Worm (Caenorhabditis elegans) whole organism, L4 larva: ENCODE measurements around the gene scl-2.

Experiments used
- D1046.2 ChIP-seq: fragments of 200-800 bp; sonication (Bioruptor generic); IDR thresholded peaks from 2 replicates; pipeline ENCODE4 v1.3.6; 2022; ENCODE audit warnings: missing genetic modification characterization, missing compliant biosample characterization
- F44E2.7 ChIP-seq: fragments of 200-800 bp; sonication (Bioruptor generic); IDR thresholded peaks from 2 replicates; pipeline ENCODE4 v2.1.2; 2022; ENCODE audit warnings: missing genetic modification characterization, missing compliant biosample characterization
- Y105C5A.15 ChIP-seq: fragments of 200-800 bp; sonication (Bioruptor generic); IDR thresholded peaks from 2 replicates; pipeline ENCODE4 v1.3.6; 2022; ENCODE audit warnings: missing genetic modification characterization, missing compliant biosample characterization
- Y5F2A.4 ChIP-seq: fragments of 200-800 bp; sonication (Bioruptor generic); optimal IDR thresholded peaks from 2 replicates; lab custom pipeline; 2018; ENCODE audit warnings: mild to moderate bottlenecking, missing genetic modification characterization, missing compliant biosample characterization
- ZK337.2 ChIP-seq: fragments of 200-800 bp; sonication (Bioruptor generic); IDR thresholded peaks from 2 replicates; pipeline ENCODE4 v1.3.6; 2022; ENCODE audit warnings: missing genetic modification reagents, missing genetic modification characterization, missing compliant biosample characterization
- aha-1 ChIP-seq: fragments of 150-350 bp; peaks from one replicate; lab custom pipeline; 2014; ENCODE audit warnings: missing biosample characterization, missing genetic modification characterization
- aly-2 ChIP-seq: sonication (generic microtip); optimal IDR thresholded peaks from 2 replicates; lab custom pipeline; 2018; ENCODE audit warnings: missing biosample characterization, missing genetic modification characterization
- ama-1 ChIP-seq: fragments of 150-350 bp; optimal IDR thresholded peaks from 2 replicates; lab custom pipeline; 2014; ENCODE audit warnings: inconsistent platforms, mixed read lengths
- ceh-20 ChIP-seq: fragments of 200-800 bp; sonication (Bioruptor generic); IDR thresholded peaks from 2 replicates; pipeline ENCODE4 v1.3.6; 2022; ENCODE audit warnings: missing genetic modification reagents, missing genetic modification characterization, missing compliant biosample characterization
- ceh-28 ChIP-seq: fragments of 150-350 bp; optimal IDR thresholded peaks from 2 replicates; lab custom pipeline; 2014; ENCODE audit warnings: missing biosample characterization, missing genetic modification reagents, missing genetic modification characterization
- ceh-62 ChIP-seq: sonication (generic microtip); optimal IDR thresholded peaks from 2 replicates; lab custom pipeline; 2017; ENCODE audit warnings: missing biosample characterization, missing genetic modification characterization
- ces-1 ChIP-seq: fragments of 150-350 bp; sonication (generic microtip); optimal IDR thresholded peaks from 4 replicates; lab custom pipeline; 2014; ENCODE audit warnings: missing biosample characterization, missing genetic modification reagents, missing genetic modification characterization
- cey-2 ChIP-seq: sonication (generic microtip); optimal IDR thresholded peaks from 3 replicates; lab custom pipeline; 2017; ENCODE audit warnings: missing genetic modification characterization, mild to moderate bottlenecking, missing compliant biosample characterization, antibody characterized with exemption, borderline replicate concordance; ENCODE audit not compliant: insufficient read depth
- ctbp-1 ChIP-seq: fragments of 200-800 bp; sonication (Bioruptor generic); IDR thresholded peaks from 2 replicates; pipeline ENCODE4 v1.3.6; 2022; ENCODE audit warnings: missing genetic modification reagents, missing genetic modification characterization, missing compliant biosample characterization
- daf-12 ChIP-seq: fragments of 150-350 bp; optimal IDR thresholded peaks from 2 replicates; lab custom pipeline; 2014; ENCODE audit warnings: missing biosample characterization, missing genetic modification reagents, missing genetic modification characterization
- daf-16 ChIP-seq, 3 experiments: sonication (generic microtip); optimal IDR thresholded peaks; 2 replicates each; lab custom pipeline; 2016 to 2017; ENCODE audit warnings: missing genetic modification characterization in 3 of 3, missing genetic modification reagents in 3 of 3, mild to moderate bottlenecking in 2 of 3, missing compliant biosample characterization in 2 of 3, missing biosample characterization in 1 of 3, moderate library complexity in 1 of 3
- dmd-6 ChIP-seq: fragments of 200-800 bp; sonication (Bioruptor generic); IDR thresholded peaks from 2 replicates; pipeline ENCODE4 v1.3.6; 2022; ENCODE audit warnings: missing genetic modification reagents, missing genetic modification characterization, missing compliant biosample characterization
- dmd-8 ChIP-seq: fragments of 200-800 bp; sonication (Bioruptor generic); IDR thresholded peaks from 2 replicates; pipeline ENCODE4 v1.3.6; 2022; ENCODE audit warnings: missing genetic modification characterization, missing compliant biosample characterization
- dmd-9 ChIP-seq: fragments of 200-800 bp; sonication (Bioruptor generic); IDR thresholded peaks from 2 replicates; pipeline ENCODE4 v1.3.6; 2022; ENCODE audit warnings: missing genetic modification reagents, missing genetic modification characterization, missing compliant biosample characterization
- dpl-1 ChIP-seq: fragments of 150-350 bp; optimal IDR thresholded peaks from 2 replicates; lab custom pipeline; 2014; ENCODE audit warnings: missing biosample characterization, missing genetic modification reagents, missing genetic modification characterization
- egl-27 ChIP-seq: sonication (generic microtip); optimal IDR thresholded peaks from 3 replicates; lab custom pipeline; 2017; ENCODE audit warnings: missing biosample characterization, missing genetic modification reagents, missing genetic modification characterization
- egl-43 ChIP-seq: fragments of 200-800 bp; sonication (Bioruptor generic); IDR thresholded peaks from 2 replicates; pipeline ENCODE4 v1.3.6; 2022; ENCODE audit warnings: missing genetic modification reagents, missing genetic modification characterization, missing compliant biosample characterization
- fos-1 ChIP-seq: fragments of 150-350 bp; optimal IDR thresholded peaks from 2 replicates; lab custom pipeline; 2014; ENCODE audit warnings: missing biosample characterization, missing genetic modification characterization
- gei-8 ChIP-seq: fragments of 200-800 bp; sonication (Bioruptor generic); optimal IDR thresholded peaks from 2 replicates; lab custom pipeline; 2018; ENCODE audit warnings: mild to moderate bottlenecking, missing genetic modification characterization, missing compliant biosample characterization
- hlh-30 ChIP-seq: sonication (generic microtip); optimal IDR thresholded peaks from 2 replicates; lab custom pipeline; 2017; ENCODE audit warnings: antibody characterized with exemption, mild to moderate bottlenecking, missing genetic modification characterization, missing compliant biosample characterization; ENCODE audit not compliant: insufficient read depth
- jun-1 ChIP-seq: fragments of 150-350 bp; optimal IDR thresholded peaks from 2 replicates; lab custom pipeline; 2014; ENCODE audit warnings: missing biosample characterization, missing genetic modification reagents, missing genetic modification characterization
- lim-7 ChIP-seq: fragments of 200-800 bp; sonication (Bioruptor generic); IDR thresholded peaks from 2 replicates; pipeline ENCODE4 v1.3.6; 2022; ENCODE audit warnings: missing genetic modification characterization, missing compliant biosample characterization
- lin-29 ChIP-seq: fragments of 200-800 bp; sonication (Bioruptor generic); IDR thresholded peaks from 2 replicates; pipeline ENCODE4 v1.3.6; 2022; ENCODE audit warnings: missing genetic modification reagents, missing genetic modification characterization, missing compliant biosample characterization
- lin-38 ChIP-seq: fragments of 200-800 bp; sonication (Bioruptor generic); IDR thresholded peaks from 2 replicates; pipeline ENCODE4 v1.3.6; 2022; ENCODE audit warnings: missing genetic modification reagents, missing genetic modification characterization, missing compliant biosample characterization
- mdl-1 ChIP-seq, 2 experiments: fragments of 150-350 bp in 1 of 2; sonication (generic microtip) in 1 of 2; optimal IDR thresholded peaks; 2 replicates each; lab custom pipeline; 2014 to 2017; ENCODE audit warnings: missing biosample characterization in 2 of 2, missing genetic modification characterization in 2 of 2
- mdt-29 ChIP-seq: fragments of 200-800 bp; sonication (Bioruptor generic); IDR thresholded peaks from 2 replicates; pipeline ENCODE4 v1.3.6; 2022; ENCODE audit warnings: missing genetic modification reagents, missing genetic modification characterization, missing compliant biosample characterization
- mep-1 ChIP-seq: fragments of 150-350 bp; sonication (generic microtip); optimal IDR thresholded peaks from 3 replicates; lab custom pipeline; 2014; ENCODE audit warnings: missing biosample characterization, missing genetic modification characterization
- mxl-2 ChIP-seq: fragments of 200-800 bp; sonication (Bioruptor generic); conservative IDR thresholded peaks from 2 replicates; pipeline ENCODE4 v1.3.6; 2022; ENCODE audit warnings: missing genetic modification reagents, missing genetic modification characterization, missing compliant biosample characterization
- mxl-3 ChIP-seq: fragments of 200-800 bp; sonication (Bioruptor generic); optimal IDR thresholded peaks from 2 replicates; lab custom pipeline; 2018; ENCODE audit warnings: mild to moderate bottlenecking, missing genetic modification characterization, missing compliant biosample characterization
- nhr-11 ChIP-seq: fragments of 150-350 bp; optimal IDR thresholded peaks from 2 replicates; lab custom pipeline; 2014; ENCODE audit warnings: missing biosample characterization, missing genetic modification characterization
- nhr-111 ChIP-seq: fragments of 200-800 bp; sonication (Bioruptor generic); optimal IDR thresholded peaks from 2 replicates; lab custom pipeline; 2018; ENCODE audit warnings: mild to moderate bottlenecking, missing genetic modification characterization, missing compliant biosample characterization
- nhr-25 ChIP-seq: sonication (generic microtip); optimal IDR thresholded peaks from 2 replicates; lab custom pipeline; 2017; ENCODE audit warnings: missing genetic modification characterization, mild to moderate bottlenecking, missing compliant biosample characterization, antibody characterized with exemption, moderate library complexity, borderline replicate concordance; ENCODE audit not compliant: insufficient read depth
- nhr-28 ChIP-seq: fragments of 150-350 bp; optimal IDR thresholded peaks from 2 replicates; lab custom pipeline; 2014; ENCODE audit warnings: missing biosample characterization, missing genetic modification characterization
- nhr-77 ChIP-seq: fragments of 150-350 bp; optimal IDR thresholded peaks from 2 replicates; lab custom pipeline; 2014; ENCODE audit warnings: missing biosample characterization, missing genetic modification characterization
- pha-4 ChIP-seq, 2 experiments: fragments of 150-350 bp in 1 of 2; fragments of 200-800 bp in 1 of 2; sonication (Bioruptor generic) in 1 of 2; IDR thresholded peaks in 1 of 2; optimal IDR thresholded peaks in 1 of 2; 2 replicates each; pipeline versions ENCODE4 v1.3.6 to Lab custom; 2014 to 2022; ENCODE audit warnings: missing genetic modification characterization in 2 of 2, missing genetic modification reagents in 2 of 2, missing biosample characterization in 1 of 2, missing compliant biosample characterization in 1 of 2
- pqm-1 ChIP-seq: sonication (generic microtip); optimal IDR thresholded peaks from 2 replicates; lab custom pipeline; 2017; ENCODE audit warnings: missing biosample characterization, missing genetic modification characterization
- saeg-2 ChIP-seq: fragments of 200-800 bp; sonication (Bioruptor generic); IDR thresholded peaks from 2 replicates; pipeline ENCODE4 v1.3.6; 2022; ENCODE audit warnings: missing genetic modification reagents, missing genetic modification characterization, missing compliant biosample characterization
- skn-1 ChIP-seq: fragments of 150-350 bp; optimal IDR thresholded peaks from 2 replicates; lab custom pipeline; 2014; ENCODE audit warnings: missing biosample characterization, missing genetic modification characterization
- spr-3 ChIP-seq: fragments of 200-800 bp; sonication (Bioruptor generic); optimal IDR thresholded peaks from 2 replicates; lab custom pipeline; 2018; ENCODE audit warnings: mild to moderate bottlenecking, missing genetic modification characterization, missing compliant biosample characterization
- tag-97 ChIP-seq: fragments of 200-800 bp; sonication (Bioruptor generic); IDR thresholded peaks from 2 replicates; pipeline ENCODE4 v1.3.6; 2022; ENCODE audit warnings: missing genetic modification characterization, missing compliant biosample characterization
- unc-130 ChIP-seq: sonication (generic microtip); optimal IDR thresholded peaks from 2 replicates; lab custom pipeline; 2016; ENCODE audit warnings: missing genetic modification reagents, missing genetic modification characterization, missing compliant biosample characterization
- unc-39 ChIP-seq: sonication (generic microtip); optimal IDR thresholded peaks from 2 replicates; lab custom pipeline; 2017; ENCODE audit warnings: missing biosample characterization, missing genetic modification characterization
- zip-2 ChIP-seq: fragments of 150-350 bp; optimal IDR thresholded peaks from 2 replicates; lab custom pipeline; 2014; ENCODE audit warnings: missing biosample characterization, missing genetic modification characterization

scl-2 gene

ce11 chrIV:13076620-13077019 lies 19.1 kb downstream of the scl-2 start, which contains the start of gene C39E9.7:
C39E9.7 (minus strand) TSS chrIV:13076720.
- TF ChIP-seq daf-12 (tag; lab: Kevin White, UChicago) (no peak), skn-1 (tag; lab: Kevin White, UChicago) (no peak), saeg-2 (GFP tag; lab: Robert Waterston, UW) (no peak), lin-29 (GFP tag; lab: Robert Waterston, UW) (no peak), unc-130 (GFP tag; lab: Kevin White, UChicago) (no peak), mdt-29 (GFP tag; lab: Robert Waterston, UW) (no peak), ceh-20 (GFP tag; lab: Robert Waterston, UW) (no peak), hlh-30 (tag; lab: Kevin White, UChicago) (no peak), pqm-1 (tag; lab: Kevin White, UChicago) (no peak), nhr-11 (tag; lab: Kevin White, UChicago) (no peak), ces-1 (GFP tag; lab: Kevin White, UChicago) (no peak), dmd-6 (no peak), mep-1 (tag; lab: Kevin White, UChicago) (no peak), lin-38 (GFP tag; lab: Robert Waterston, UW) (no peak), nhr-77 (tag; lab: Kevin White, UChicago) (no peak), fos-1 (tag; lab: Kevin White, UChicago) (no peak), mxl-2 (no peak), gei-8 (GFP tag; lab: Kevin White, UChicago) (no peak), nhr-111 (GFP tag; lab: Kevin White, UChicago) (no peak)

ce11 chrIV:13077694-13078093 lies 20.2 kb downstream of the scl-2 start:
- no peak for TF ChIP-seq Y5F2A.4
- no peak for TF ChIP-seq tag-97 (GFP tag; lab: Robert Waterston, UW)
- no peak for TF ChIP-seq dpl-1 (GFP tag; lab: Kevin White, UChicago)
- no peak for TF ChIP-seq zip-2 (tag; lab: Kevin White, UChicago)
- TF ChIP-seq hlh-30 (tag; lab: Kevin White, UChicago) = peak; percentile 83
- peak; percentile 52 for TF ChIP-seq nhr-25
- no peak for TF ChIP-seq pha-4 (GFP tag; IDR thresholded peaks at IDR 0.05; lab: Robert Waterston, UW)
- TF ChIP-seq pha-4 (tag; optimal IDR thresholded peaks at IDR 0.05; lab: Kevin White, UChicago) = no peak
- TF ChIP-seq pqm-1 (tag; lab: Kevin White, UChicago) = no peak
- peak; percentile 96 for TF ChIP-seq nhr-28 (tag; lab: Kevin White, UChicago)
- no peak for TF ChIP-seq daf-16 (GFP tag; optimal IDR thresholded peaks at IDR 0.05; lab: Kevin White, UChicago)
- no peak for TF ChIP-seq daf-16 (tag; optimal IDR thresholded peaks at IDR 0.05; lab: Kevin White, UChicago)
- TF ChIP-seq egl-43 = no peak
- no peak for TF ChIP-seq unc-130 (GFP tag; lab: Kevin White, UChicago)
- TF ChIP-seq ZK337.2 (GFP tag; lab: Robert Waterston, UW) = no peak
- no peak for TF ChIP-seq spr-3 (GFP tag; lab: Kevin White, UChicago)
- TF ChIP-seq cey-2 (tag; lab: Kevin White, UChicago) = peak; percentile 28
- TF ChIP-seq jun-1 (tag; lab: Kevin White, UChicago) = no peak
- TF ChIP-seq mdl-1 (tag; optimal IDR thresholded peaks at IDR 0.05; lab: Kevin White, UChicago) = peak; percentile 36 to 73
- TF ChIP-seq ctbp-1 (GFP tag; lab: Robert Waterston, UW) = no peak
- TF ChIP-seq F44E2.7 (GFP tag; lab: Robert Waterston, UW) = no peak
- TF ChIP-seq egl-27 (tag; lab: Kevin White, UChicago) = no peak
- TF ChIP-seq ces-1 (GFP tag; lab: Kevin White, UChicago) = no peak
- no peak for TF ChIP-seq lim-7 (GFP tag; lab: Robert Waterston, UW)
- no peak for TF ChIP-seq unc-39 (tag; lab: Kevin White, UChicago)
- peak; percentile 87 for TF ChIP-seq aha-1 (tag; lab: Kevin White, UChicago)
- no peak for TF ChIP-seq gei-8 (GFP tag; lab: Kevin White, UChicago)
- no peak for TF ChIP-seq dmd-9 (GFP tag; lab: Robert Waterston, UW)
- no peak for TF ChIP-seq mxl-2
- no peak for TF ChIP-seq ama-1 (lab: Kevin White, UChicago)
- TF ChIP-seq skn-1 (tag; lab: Kevin White, UChicago) = no peak
- TF ChIP-seq ceh-28 = no peak
- TF ChIP-seq Y105C5A.15 (GFP tag; lab: Robert Waterston, UW) = no peak
- no peak; the same call in 1 of the 2 replicates for TF ChIP-seq ceh-20 (GFP tag; lab: Robert Waterston, UW)
- no peak for TF ChIP-seq ceh-62 (tag; lab: Kevin White, UChicago)
- TF ChIP-seq mxl-3 = peak; percentile 70
- no peak for TF ChIP-seq aly-2 (tag; lab: Kevin White, UChicago)
- no peak for TF ChIP-seq D1046.2
- no peak for TF ChIP-seq dmd-8 (GFP tag; lab: Robert Waterston, UW)
